Worm (Caenorhabditis elegans): ENCODE results near the gene Y45F10C.6.

Gene Y45F10C.6

DNA sequence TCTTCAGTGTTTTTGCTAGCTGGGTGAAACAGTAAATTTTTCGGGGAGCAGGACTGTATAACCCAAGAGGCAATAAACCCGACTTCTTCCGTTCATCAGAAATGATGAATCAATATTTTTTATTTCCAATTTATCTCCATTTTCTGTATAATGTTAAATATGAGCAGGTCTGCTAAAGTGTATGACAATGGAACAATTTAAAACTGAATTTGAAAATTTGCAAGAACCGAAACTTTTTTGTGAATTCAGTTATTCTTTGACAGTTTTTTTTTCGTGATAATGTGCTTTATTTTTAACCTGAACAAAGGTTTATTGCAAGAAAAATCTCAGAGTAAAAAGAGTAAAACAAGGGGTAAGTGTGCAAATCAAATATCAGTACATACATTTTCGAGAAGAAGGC lies 12.9 kb downstream of the Y45F10C.6 start:
- TF ChIP-seq unc-62 (GFP tag; optimal IDR thresholded peaks at IDR 0.05) = no peak

- no peak for TF ChIP-seq unc-62 (GFP tag; optimal IDR thresholded peaks at IDR 0.05)
Observed at ce11 chrIV:13666849-13667430, 14.8 kb downstream of the Y45F10C.6 start, which contains the start of gene fbxa-215. Gene fbxa-215 (minus strand): TSS chrIV:13666909.

DNA sequence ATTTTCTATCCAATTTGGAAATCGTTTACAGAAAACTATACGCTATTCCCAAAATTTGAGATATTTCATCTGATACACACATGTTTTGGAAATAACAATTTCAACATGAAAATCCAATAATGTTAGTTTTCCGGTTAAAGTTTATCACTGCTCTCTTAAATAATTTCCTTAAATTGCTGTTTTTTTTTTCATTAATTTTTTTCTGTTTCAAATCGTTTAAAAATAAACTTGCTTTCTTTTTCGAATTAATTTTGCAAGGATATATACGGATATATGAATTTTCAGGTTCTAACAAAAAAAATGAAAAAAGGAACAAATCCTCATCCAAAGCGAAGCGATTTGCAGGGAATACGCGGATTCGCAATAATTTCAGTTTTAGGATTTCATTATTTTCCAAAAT lies 21.4 kb downstream of the Y45F10C.6 start, which contains the start of gene oac-48:
oac-48 (plus strand) TSS at position 301 of the 400 bp plus-strand sequence.
- no peak for TF ChIP-seq unc-62 (GFP tag; optimal IDR thresholded peaks at IDR 0.05)

DNA sequence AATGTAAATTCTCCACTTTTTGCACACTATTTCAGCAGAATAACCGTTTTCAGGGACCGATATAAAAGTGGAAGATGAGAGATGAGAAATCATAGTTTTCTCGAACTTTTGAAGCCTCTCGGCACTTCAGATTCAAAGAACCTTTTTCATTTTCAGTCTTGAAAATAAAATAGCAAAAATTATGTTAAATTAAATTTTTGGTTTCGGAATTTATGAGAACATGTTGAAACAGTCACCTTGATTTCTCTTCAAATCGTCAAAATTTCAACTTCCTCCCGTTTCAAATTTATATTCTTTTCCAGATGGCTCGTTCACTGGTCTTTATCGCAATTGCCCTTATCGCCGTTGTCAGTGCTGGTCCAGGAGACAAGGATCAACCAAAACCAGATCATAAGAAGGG lies 26.5 kb downstream of the Y45F10C.6 start, which contains the start of gene srlf-26:
srlf-26 (plus strand) TSS at position 301 of the 400 bp plus-strand sequence.
- no peak for TF ChIP-seq unc-62 (GFP tag; optimal IDR thresholded peaks at IDR 0.05)

ce11 chrIV:13679495-13679894 lies 27.4 kb downstream of the Y45F10C.6 start:
- TF ChIP-seq unc-62 (GFP tag; optimal IDR thresholded peaks at IDR 0.05) = no peak

DNA sequence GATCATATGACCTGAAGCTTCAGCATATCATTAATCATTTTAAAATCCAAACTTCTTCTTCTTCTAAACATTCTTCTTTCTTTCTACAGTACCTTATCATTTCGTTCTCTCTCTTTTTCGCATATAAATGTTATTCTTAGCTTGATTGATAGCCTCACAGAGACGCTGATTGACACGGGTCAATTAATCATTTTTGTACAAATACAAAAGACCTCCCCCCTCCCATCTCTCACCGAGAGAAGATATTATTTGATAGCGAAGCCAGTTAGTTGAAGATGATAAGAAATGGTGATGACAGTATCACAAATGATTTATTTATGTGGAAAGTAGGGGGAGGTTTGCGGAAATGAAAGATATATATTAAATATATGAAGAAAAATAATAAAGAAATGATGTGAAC lies 30.6 kb downstream of the Y45F10C.6 start:
- TF ChIP-seq unc-62 (GFP tag; optimal IDR thresholded peaks at IDR 0.05) = no peak

DNA sequence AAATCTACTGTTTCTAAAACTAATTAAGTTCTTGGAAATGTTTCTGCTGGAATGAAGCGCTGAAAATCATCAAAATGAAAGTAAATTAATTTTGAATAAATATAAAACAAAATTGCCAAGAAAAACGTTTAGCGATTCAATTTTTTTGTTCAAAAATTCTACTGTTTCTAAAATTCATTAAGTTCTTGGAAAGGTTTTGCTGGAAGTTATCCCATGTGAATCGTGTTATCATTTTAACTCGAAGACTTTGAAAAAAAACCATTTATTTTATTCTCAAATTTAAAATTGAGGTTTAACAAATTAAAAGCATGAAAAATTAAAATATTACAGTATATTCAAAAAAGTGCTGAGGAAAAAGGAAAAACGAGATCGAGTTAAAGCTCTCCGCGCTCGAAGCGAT lies 32.7 kb downstream of the Y45F10C.6 start:
- no peak for TF ChIP-seq unc-62 (GFP tag; optimal IDR thresholded peaks at IDR 0.05)

- no peak for TF ChIP-seq unc-62 (GFP tag; optimal IDR thresholded peaks at IDR 0.05)
Observed at ce11 chrIV:13686965-13687425, 34.9 kb downstream of the Y45F10C.6 start, which contains the start of gene nyn-1. Gene nyn-1 (minus strand): TSS chrIV:13687015.

DNA sequence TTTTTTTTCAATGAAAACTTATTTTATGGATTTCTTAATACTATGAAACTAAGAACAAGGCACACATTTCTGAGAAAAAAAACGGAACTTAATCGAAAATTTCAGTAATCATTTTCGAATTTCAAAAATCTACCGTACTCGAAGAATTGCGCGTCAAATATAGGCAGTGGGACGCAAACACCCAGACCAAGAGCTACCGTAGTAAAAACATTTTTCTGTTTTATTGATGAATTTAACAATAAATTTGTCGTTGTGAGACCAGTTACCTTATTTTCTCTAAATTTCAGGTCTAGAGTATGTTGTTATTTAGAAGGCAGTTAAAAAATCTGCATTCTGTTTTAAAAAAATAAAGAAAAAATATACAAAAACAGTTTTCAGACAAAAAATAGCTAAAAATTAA lies 35.5 kb downstream of the Y45F10C.6 start:
- no peak for TF ChIP-seq unc-62 (GFP tag; optimal IDR thresholded peaks at IDR 0.05)

ce11 chrIV:13689302-13689880 lies 37.3 kb downstream of the Y45F10C.6 start, which contains the start of gene T23G4.2:
Gene T23G4.2 (minus strand): TSS chrIV:13689556.
- TF ChIP-seq unc-62 (GFP tag; optimal IDR thresholded peaks at IDR 0.05) = no peak

DNA sequence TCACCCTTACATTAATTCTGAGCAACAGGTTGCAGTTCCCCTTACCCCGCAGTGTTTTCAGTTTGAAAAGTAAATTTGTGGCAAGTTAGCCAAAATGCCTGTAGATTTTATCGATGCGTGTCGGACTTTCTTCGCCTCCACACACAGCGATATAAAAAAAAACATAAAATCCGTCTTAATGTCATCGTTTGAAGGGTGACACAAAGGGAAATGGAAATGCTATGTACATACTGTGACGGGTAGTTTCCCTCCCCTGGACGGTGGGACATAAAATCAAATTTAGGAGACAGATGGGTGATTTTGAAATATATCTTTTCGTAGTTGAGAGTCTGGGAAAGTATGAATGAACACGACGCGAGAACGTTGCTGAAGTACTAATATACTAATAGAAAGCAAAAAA lies 40.4 kb downstream of the Y45F10C.6 start:
- no peak for TF ChIP-seq unc-62 (GFP tag; optimal IDR thresholded peaks at IDR 0.05)

- TF ChIP-seq unc-62 (GFP tag; optimal IDR thresholded peaks at IDR 0.05) = no peak
Observed at ce11 chrIV:13693976-13694375, 41.9 kb downstream of the Y45F10C.6 start.

DNA sequence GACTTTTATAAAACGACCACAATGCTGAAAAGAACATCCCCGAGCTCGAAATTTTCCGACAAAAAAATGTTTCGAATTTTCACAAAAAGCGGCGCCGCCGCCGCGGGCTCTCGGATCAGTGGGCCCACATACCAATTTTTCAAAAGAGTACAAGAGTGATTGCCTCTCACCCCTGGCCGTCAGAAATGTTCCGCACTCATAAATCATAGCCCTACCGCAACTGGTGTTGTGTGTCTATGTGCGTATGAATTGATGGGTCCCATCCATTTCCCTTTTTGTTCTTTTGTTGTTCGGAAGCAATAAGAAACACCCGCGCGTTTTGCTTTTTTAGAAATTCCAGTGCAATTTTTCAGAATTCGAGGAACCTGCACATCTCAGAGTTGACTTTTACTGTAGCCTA lies 42.5 kb downstream of the Y45F10C.6 start:
- no peak for TF ChIP-seq unc-62 (GFP tag; optimal IDR thresholded peaks at IDR 0.05)

DNA sequence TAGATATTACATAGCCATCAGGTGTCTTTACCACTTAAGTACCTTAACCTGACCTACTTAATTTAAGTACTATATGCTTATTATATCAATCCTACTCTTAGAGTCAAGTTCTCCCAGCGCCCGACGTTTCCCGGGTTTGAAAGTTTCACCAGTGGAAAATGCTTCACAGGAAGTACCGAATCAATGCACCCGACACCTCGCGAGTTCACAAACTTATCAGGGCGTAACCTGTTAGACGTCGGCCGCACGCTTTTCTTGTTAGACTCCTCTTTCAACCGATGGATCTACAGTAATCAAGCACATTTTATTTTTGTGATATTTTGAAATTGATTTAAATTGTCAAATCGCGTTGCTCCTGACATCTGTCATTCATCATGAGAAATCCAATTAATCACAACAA lies 43.2 kb downstream of the Y45F10C.6 start:
- TF ChIP-seq unc-62 (GFP tag; optimal IDR thresholded peaks at IDR 0.05) = no peak

DNA sequence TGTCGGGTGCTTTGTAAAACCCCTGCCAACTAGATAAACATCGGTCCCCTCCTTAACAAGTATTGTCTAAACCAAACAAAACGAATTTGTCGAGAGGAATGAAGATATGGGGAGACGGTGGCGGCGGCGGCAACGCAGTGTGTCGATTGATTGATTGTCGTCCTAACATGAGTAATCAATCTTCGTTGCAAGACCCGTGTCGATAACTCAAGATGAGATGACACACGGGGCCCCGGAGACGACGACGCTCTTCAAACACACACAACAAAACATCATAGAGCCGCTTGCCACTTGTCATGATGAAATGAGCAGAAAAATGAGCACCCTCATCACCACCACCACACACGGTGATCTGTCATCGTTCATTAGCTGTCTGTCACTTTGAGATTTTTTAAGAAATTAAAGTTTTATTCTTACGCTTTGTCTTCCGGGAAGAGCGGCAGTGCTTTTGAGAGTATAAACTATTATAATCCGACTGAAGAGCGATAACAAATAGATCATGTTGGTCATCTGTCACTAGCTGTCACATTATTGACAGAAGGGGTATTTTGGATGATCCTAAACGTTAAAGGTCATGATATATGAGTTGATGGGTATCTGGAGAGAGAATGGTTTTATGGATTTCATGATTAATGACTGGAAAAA lies 43.7 kb downstream of the Y45F10C.6 start:
- TF ChIP-seq unc-62 (GFP tag; optimal IDR thresholded peaks at IDR 0.05) = peak; percentile 27

ce11 chrIV:13696900-13697299 lies 44.8 kb downstream of the Y45F10C.6 start:
- TF ChIP-seq unc-62 (GFP tag; optimal IDR thresholded peaks at IDR 0.05) = no peak

DNA sequence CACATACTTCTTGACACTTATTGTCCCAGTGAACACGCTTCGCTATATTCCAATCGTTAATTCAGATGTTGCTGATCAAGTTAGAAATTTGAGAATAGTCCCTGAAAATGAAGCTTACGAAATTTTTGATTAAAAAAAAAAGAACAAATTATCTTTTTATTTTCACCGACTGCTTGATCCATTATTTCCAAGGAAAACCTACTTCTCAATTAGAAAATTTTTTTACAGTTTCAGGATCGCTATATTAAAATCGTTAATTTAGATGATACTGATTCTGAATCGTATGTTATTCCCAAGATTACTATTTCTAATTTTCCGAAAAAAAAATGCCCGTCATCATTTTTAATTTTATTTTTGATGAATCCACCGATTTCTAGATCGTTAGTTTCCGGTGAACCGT lies 46.5 kb downstream of the Y45F10C.6 start, which contains the start of gene T23G4.127:
T23G4.127 (minus strand) TSS at position 101 of the 400 bp plus-strand sequence.
- TF ChIP-seq unc-62 (GFP tag; optimal IDR thresholded peaks at IDR 0.05) = no peak
